Fruit fly (Drosophila melanogaster): ENCODE measurements around the gene NimB1.

- TF ChIP-seq pan (optimal IDR thresholded peaks at IDR 0.05) = no peak
- TF ChIP-seq CG8478 (optimal IDR thresholded peaks at IDR 0.05) = no peak
- TF ChIP-seq EcR (GFP tag; optimal IDR thresholded peaks at IDR 0.05) = no peak
Observed at dm6 chr2L:13947476-13947875, 15.8 kb upstream of the NimB1 start, which contains the start of gene Vajk3.

All from whole organism.